Fruit fly (Drosophila melanogaster): ENCODE data around the gene REPTOR-BP.
A peak's percentile ranks its signal among the peaks of the same experiment; 100 is the strongest.

Gene REPTOR-BP

DNA sequence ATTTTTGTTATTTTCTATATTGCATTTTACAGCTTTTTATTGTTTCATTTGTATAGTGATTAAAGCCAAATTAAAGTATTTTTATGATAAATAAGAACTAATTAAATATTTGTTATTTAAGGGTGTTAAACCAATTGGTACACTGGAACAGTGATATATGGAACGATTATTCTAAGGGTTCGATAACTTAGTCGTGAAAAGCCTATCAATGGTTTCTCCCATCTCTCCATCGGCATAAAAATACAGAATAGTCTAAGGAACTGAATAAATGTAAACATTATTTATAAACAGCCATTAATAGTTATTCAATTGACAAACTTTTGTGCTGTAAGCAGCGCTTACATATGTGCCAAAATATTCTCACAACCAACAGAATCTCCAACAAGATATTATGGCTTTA is 1.2 kb downstream of the REPTOR-BP start, which contains the start of gene Mob3 (continued):
- TF ChIP-seq MESR4 (GFP tag; optimal IDR thresholded peaks at IDR 0.05) (peak; percentile 37), Hr51 (GFP tag; optimal IDR thresholded peaks at IDR 0.05) (no peak), sc (optimal IDR thresholded peaks at IDR 0.05) (no peak), sc (GFP tag; optimal IDR thresholded peaks at IDR 0.05) (no peak), pzg (GFP tag; optimal IDR thresholded peaks at IDR 0.05) (peak; percentile 37), eve (GFP tag; optimal IDR thresholded peaks at IDR 0.05) (peak in 1 of 2 experiments; percentile 56), CG30020 (tag; optimal IDR thresholded peaks at IDR 0.05) (peak; percentile 94), stwl (tag; optimal IDR thresholded peaks at IDR 0.05) (peak; percentile 30), Opbp (GFP tag; IDR thresholded peaks at IDR 0.05; ENCODE audit: partially characterized antibody) (peak; percentile 55; the same call in 1 of the 3 replicates), sna (GFP tag; IDR thresholded peaks at IDR 0.05; ENCODE audit: partially characterized antibody) (0 out of 2 replicates have a peak, but pooled peaks have one; percentile 24), CG8089 (GFP tag; optimal IDR thresholded peaks at IDR 0.05) (no peak), slp2 (GFP tag; optimal IDR thresholded peaks at IDR 0.05) (no peak), Oaz (GFP tag; IDR thresholded peaks at IDR 0.05) (no peak), unpg (GFP tag; optimal IDR thresholded peaks at IDR 0.05) (no peak), Scr (GFP tag; IDR thresholded peaks at IDR 0.05; ENCODE audit: partially characterized antibody) (peak; percentile 58), CG14965 (GFP tag; optimal IDR thresholded peaks at IDR 0.05; ENCODE audit: borderline replicate concordance) (no peak), CG3065 (GFP tag; optimal IDR thresholded peaks at IDR 0.05) (no peak), row (GFP tag; IDR thresholded peaks at IDR 0.05) (peak; percentile 42; the same call in 1 of the 3 replicates), zen (tag; optimal IDR thresholded peaks at IDR 0.05) (no peak), CG13287 (GFP tag; IDR thresholded peaks at IDR 0.05; ENCODE audit: partially characterized antibody) (peak; percentile 65), CG6683 (GFP tag; optimal IDR thresholded peaks at IDR 0.05) (no peak), amos (GFP tag; IDR thresholded peaks at IDR 0.05; ENCODE audit: partially characterized antibody) (peak; percentile 52; the same call in 1 of the 2 replicates), CG6689 (GFP tag; IDR thresholded peaks at IDR 0.05) (no peak), CG11504 (tag; optimal IDR thresholded peaks at IDR 0.05) (no peak), CG8478 (optimal IDR thresholded peaks at IDR 0.05) (no peak), CG1603 (tag; optimal IDR thresholded peaks at IDR 0.05) (peak; percentile 82), MBD-R2 (GFP tag; IDR thresholded peaks at IDR 0.05) (peak; percentile 68), CG12071 (GFP tag; optimal IDR thresholded peaks at IDR 0.05) (no peak), CG6654 (GFP tag; optimal IDR thresholded peaks at IDR 0.05) (no peak), Dref (GFP tag; IDR thresholded peaks at IDR 0.05) (peak; percentile 70), CG14441 (GFP tag; IDR thresholded peaks at IDR 0.05) (no peak), org-1 (GFP tag; optimal IDR thresholded peaks at IDR 0.05) (no peak), CG8281 (tag; optimal IDR thresholded peaks at IDR 0.05) (no peak), BEAF-32 (GFP tag; optimal IDR thresholded peaks at IDR 0.05) (peak; percentile 63), zf30C (GFP tag; optimal IDR thresholded peaks at IDR 0.05) (no peak), lilli (GFP tag; optimal IDR thresholded peaks at IDR 0.05) (no peak), bbx (GFP tag; IDR thresholded peaks at IDR 0.05; ENCODE audit: partially characterized antibody) (peak; percentile 34; the same call in 1 of the 2 replicates), Gsc (GFP tag; IDR thresholded peaks at IDR 0.05) (no peak)

DNA sequence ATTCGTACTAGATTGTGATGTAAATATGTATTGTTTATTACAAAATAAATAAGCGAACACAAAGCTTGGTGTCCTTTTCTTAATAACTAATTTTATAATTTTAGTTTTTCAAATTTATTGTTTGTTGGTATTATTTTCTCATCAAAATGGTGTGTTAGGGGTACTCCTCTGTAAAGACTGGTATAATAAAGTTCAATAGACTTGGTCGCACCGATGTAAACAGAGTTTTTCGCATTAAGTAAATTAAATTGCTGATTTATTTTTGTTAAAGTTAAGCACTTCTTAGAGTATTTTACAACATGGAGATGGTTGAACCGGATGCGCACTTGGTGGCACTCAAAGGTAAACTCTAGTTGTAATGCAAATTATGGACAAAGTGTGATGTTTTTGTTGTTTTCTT is 2.6 kb downstream of the REPTOR-BP start, which contains the start of gene CG4953:
Gene CG4953, plus strand, starts transcription at position 193 of the 400 bp plus-strand sequence.
- TF ChIP-seq pzg (GFP tag; optimal IDR thresholded peaks at IDR 0.05) (peak; percentile 44), CG30020 (tag; optimal IDR thresholded peaks at IDR 0.05) (peak; percentile 65), MBD-R2 (GFP tag; IDR thresholded peaks at IDR 0.05) (peak; percentile 66), CG12659 (GFP tag; optimal IDR thresholded peaks at IDR 0.05) (peak; percentile 4), vfl (GFP tag; optimal IDR thresholded peaks at IDR 0.05) (no peak), CG15269 (tag; optimal IDR thresholded peaks at IDR 0.05) (no peak), Rx (GFP tag; IDR thresholded peaks at IDR 0.05) (no peak), CG1603 (tag; optimal IDR thresholded peaks at IDR 0.05) (peak; percentile 3), pfk (GFP tag; optimal IDR thresholded peaks at IDR 0.05) (peak; percentile 22), CG9797 (GFP tag; optimal IDR thresholded peaks at IDR 0.05) (peak; percentile 18), zf30C (GFP tag; optimal IDR thresholded peaks at IDR 0.05) (no peak), ATbp (GFP tag; optimal IDR thresholded peaks at IDR 0.05) (no peak), Dp (GFP tag; optimal IDR thresholded peaks at IDR 0.05) (peak; percentile 14), gfzf (GFP tag; optimal IDR thresholded peaks at IDR 0.05) (peak; percentile 67), fd102C (GFP tag; optimal IDR thresholded peaks at IDR 0.05) (no peak), phol (tag; optimal IDR thresholded peaks at IDR 0.05) (peak; percentile 0), wek (GFP tag; optimal IDR thresholded peaks at IDR 0.05) (peak; percentile 93)
